Fruit fly (Drosophila melanogaster): ENCODE results near the gene Xrcc2.

Xrcc2 gene

DNA sequence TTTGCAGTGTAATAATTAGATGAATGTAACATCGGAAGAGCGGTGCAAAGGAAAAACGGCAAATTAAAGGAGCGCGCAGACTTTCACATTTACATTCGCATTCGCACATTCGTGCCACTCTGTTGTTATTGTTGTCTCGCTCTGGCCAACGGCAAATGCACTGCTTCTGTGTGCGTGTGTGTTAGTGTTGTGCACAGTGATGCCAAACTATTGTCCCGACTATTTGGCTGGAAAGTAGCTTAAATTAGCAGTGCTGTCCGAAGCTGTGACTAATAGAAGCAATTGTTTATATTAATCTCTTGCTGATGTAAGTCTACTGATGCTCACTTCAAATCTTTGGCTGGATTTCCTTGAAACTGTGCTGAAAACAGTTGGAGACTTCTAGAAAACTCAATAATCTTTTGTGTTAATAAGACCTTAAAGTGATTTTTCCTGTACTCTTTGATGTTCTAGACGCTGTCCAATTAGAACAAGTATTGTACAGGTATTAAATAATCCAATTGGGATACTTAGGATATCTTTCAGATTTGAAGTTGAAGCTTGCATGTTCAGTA lies 16.1 kb downstream of the Xrcc2 start (continued):
- TF ChIP-seq sim (GFP tag; IDR thresholded peaks at IDR 0.05) (no peak), E2f2 (GFP tag; IDR thresholded peaks at IDR 0.05) (no peak), CG17359 (tag; optimal IDR thresholded peaks at IDR 0.05) (no peak), pzg (GFP tag; optimal IDR thresholded peaks at IDR 0.05) (peak; percentile 5), sisA (GFP tag; IDR thresholded peaks at IDR 0.05) (0 out of 2 replicates have a peak, but pooled peaks have one; percentile 4), kay (GFP tag; optimal IDR thresholded peaks at IDR 0.05) (peak; percentile 24), CG31388 (GFP tag; optimal IDR thresholded peaks at IDR 0.05) (no peak), fd96Cb (tag; optimal IDR thresholded peaks at IDR 0.05) (no peak), btn (GFP tag; optimal IDR thresholded peaks at IDR 0.05) (no peak), Usf (GFP tag; optimal IDR thresholded peaks at IDR 0.05) (no peak), insv (GFP tag; optimal IDR thresholded peaks at IDR 0.05) (peak; percentile 63 to 93), cas (GFP tag; IDR thresholded peaks at IDR 0.05) (no peak), CG14710 (tag; optimal IDR thresholded peaks at IDR 0.05) (peak; percentile 13), chn (GFP tag; optimal IDR thresholded peaks at IDR 0.05) (no peak), CG10267 (tag; optimal IDR thresholded peaks at IDR 0.05) (peak; percentile 27), CG12769 (tag; optimal IDR thresholded peaks at IDR 0.05) (peak; percentile 13), B-H2 (GFP tag; optimal IDR thresholded peaks at IDR 0.05) (no peak), HLH54F (GFP tag; optimal IDR thresholded peaks at IDR 0.05) (peak; percentile 23), Aef1 (GFP tag; IDR thresholded peaks at IDR 0.05) (peak; percentile 23; the same call in 1 of the 3 replicates), CG8290 (GFP tag; optimal IDR thresholded peaks at IDR 0.05) (peak; percentile 4), CG8290 (tag; optimal IDR thresholded peaks at IDR 0.05) (peak in 1 of 2 experiments; percentile 66), Deaf1 (tag; optimal IDR thresholded peaks at IDR 0.05) (peak; percentile 22), CG15514 (GFP tag; optimal IDR thresholded peaks at IDR 0.05) (peak; percentile 1), CG8359 (GFP tag; optimal IDR thresholded peaks at IDR 0.05; ENCODE audit: borderline replicate concordance) (no peak), rib (GFP tag; IDR thresholded peaks at IDR 0.05) (0 out of 2 replicates have a peak, but pooled peaks have one; percentile 13), Ravus (GFP tag; IDR thresholded peaks at IDR 0.05) (no peak), HmgD (GFP tag; optimal IDR thresholded peaks at IDR 0.05) (no peak), YL-1 (GFP tag; optimal IDR thresholded peaks at IDR 0.05) (no peak), dan (GFP tag; IDR thresholded peaks at IDR 0.05) (no peak), NfI (GFP tag; optimal IDR thresholded peaks at IDR 0.05) (no peak), sd (tag; optimal IDR thresholded peaks at IDR 0.05) (peak; percentile 28), CG33557 (GFP tag; optimal IDR thresholded peaks at IDR 0.05) (no peak), Ets65A (GFP tag) (peak; percentile 58), CG8089 (GFP tag; optimal IDR thresholded peaks at IDR 0.05) (peak; percentile 1), CG1024 (GFP tag; IDR thresholded peaks at IDR 0.05) (0 out of 2 replicates have a peak, but pooled peaks have one; percentile 12), CG2120 (GFP tag; optimal IDR thresholded peaks at IDR 0.05) (peak; percentile 52), CG10366 (GFP tag; IDR thresholded peaks at IDR 0.05) (no peak), abd-A (tag; optimal IDR thresholded peaks at IDR 0.05) (peak; percentile 44), pfk (GFP tag; optimal IDR thresholded peaks at IDR 0.05) (no peak), ind (GFP tag; optimal IDR thresholded peaks at IDR 0.05) (peak; percentile 3), Chrac-16 (GFP tag; optimal IDR thresholded peaks at IDR 0.05) (no peak), lmd (GFP tag; IDR thresholded peaks at IDR 0.05) (peak; percentile 23; the same call in 1 of the 2 replicates), zf30C (GFP tag; optimal IDR thresholded peaks at IDR 0.05) (peak; percentile 24)

All from whole organism, embryonic.